Fruit fly (Drosophila melanogaster) whole organism, embryonic: Measurements from ENCODE around the gene CG1542.

Experiments used
- Abd-B ChIP-seq: fragments of 200-800 bp; sonication (Bioruptor generic); optimal IDR thresholded peaks from 2 replicates; lab custom pipeline; 2018; ENCODE audit warnings: missing biosample characterization, mild to moderate bottlenecking, missing genetic modification characterization, moderate library complexity
- BtbVII ChIP-seq: fragments of 200-800 bp; sonication (Bioruptor generic); optimal IDR thresholded peaks from 3 replicates; lab custom pipeline; 2017; ENCODE audit warnings: missing biosample characterization, mild to moderate bottlenecking, missing genetic modification characterization
- CG18262 ChIP-seq: fragments of 200-800 bp; optimal IDR thresholded peaks from 3 replicates; lab custom pipeline; 2019; ENCODE audit warnings: missing biosample characterization, mild to moderate bottlenecking, missing genetic modification characterization, moderate library complexity
- CG4282 ChIP-seq: fragments of 200-800 bp; sonication (Bioruptor generic); optimal IDR thresholded peaks from 2 replicates; lab custom pipeline; 2016; ENCODE audit warnings: missing biosample characterization, missing genetic modification characterization
- Trl ChIP-seq, 3 experiments: fragments of >200 bp in 2 of 3; fragments of 200-800 bp in 1 of 3; sonication (Bioruptor generic) in 1 of 3; optimal IDR thresholded peaks; 2 replicates in 1 of 3; 3 replicates in 2 of 3; lab custom pipeline; 2016 to 2017; ENCODE audit warnings: missing biosample characterization in 1 of 3, missing genetic modification characterization in 1 of 3
- abd-A ChIP-seq: fragments of 200-800 bp; sonication (Bioruptor generic); optimal IDR thresholded peaks from 3 replicates; lab custom pipeline; 2019; ENCODE audit warnings: missing biosample characterization, mild to moderate bottlenecking, missing genetic modification characterization, moderate library complexity
- gsb-n ChIP-seq: fragments of 200-800 bp; sonication (Bioruptor generic); optimal IDR thresholded peaks from 3 replicates; lab custom pipeline; 2018; ENCODE audit warnings: missing biosample characterization, mild to moderate bottlenecking, missing genetic modification characterization
- scrt ChIP-seq: fragments of 200-800 bp; sonication (Bioruptor generic); optimal IDR thresholded peaks from 2 replicates; lab custom pipeline; 2018; ENCODE audit warnings: missing biosample characterization, mild to moderate bottlenecking, missing genetic modification characterization, moderate library complexity
- tll ChIP-seq, 2 experiments: fragments of 200-800 bp in 1 of 2; fragments of >200 bp in 1 of 2; sonication (Bioruptor generic) in 1 of 2; optimal IDR thresholded peaks; 2 replicates each; lab custom pipeline; 2017 to 2019; ENCODE audit warnings: missing biosample characterization in 2 of 2, missing genetic modification characterization in 2 of 2, mild to moderate bottlenecking in 1 of 2, moderate library complexity in 1 of 2

- no peak for TF ChIP-seq BtbVII (GFP tag; lab: Kevin White, UChicago)
- no peak for TF ChIP-seq gsb-n
- no peak for TF ChIP-seq CG4282 (GFP tag; lab: Kevin White, UChicago)
- TF ChIP-seq Abd-B (GFP tag; lab: Kevin White, UChicago) = no peak
- TF ChIP-seq CG18262 = no peak
- no peak for TF ChIP-seq tll (GFP tag; optimal IDR thresholded peaks at IDR 0.05; lab: Kevin White, UChicago)
- no peak for TF ChIP-seq Trl (optimal IDR thresholded peaks at IDR 0.05; lab: Kevin White, UChicago)
- no peak for TF ChIP-seq Trl (GFP tag; optimal IDR thresholded peaks at IDR 0.05; lab: Kevin White, UChicago)
- no peak for TF ChIP-seq abd-A (tag; lab: Kevin White, UChicago)
- TF ChIP-seq scrt = no peak
Measured at dm6 chr3R:31243079-31243668, 29.9 kb downstream of the CG1542 start.
